Worm (Caenorhabditis elegans) whole organism, L3 larva: ENCODE measurements around the gene B0001.5.
A peak's percentile ranks its signal among the peaks of the same experiment; 100 is the strongest.

Experiments
- R02D3.7 ChIP-seq: fragments of 150-350 bp; optimal IDR thresholded peaks from 2 replicates; lab custom pipeline; 2014; ENCODE audit warnings: missing biosample characterization, missing genetic modification characterization
- ZK546.5 ChIP-seq: sonication (generic microtip); optimal IDR thresholded peaks from 2 replicates; lab custom pipeline; 2017; ENCODE audit warnings: missing biosample characterization, missing genetic modification characterization
- aly-2 ChIP-seq: fragments of 150-350 bp; optimal IDR thresholded peaks from 2 replicates; lab custom pipeline; 2014; ENCODE audit warnings: missing biosample characterization, missing genetic modification characterization
- ceh-28 ChIP-seq: fragments of 150-350 bp; optimal IDR thresholded peaks from 2 replicates; lab custom pipeline; 2014; ENCODE audit warnings: missing biosample characterization, missing genetic modification reagents, missing genetic modification characterization
- ceh-9 ChIP-seq: sonication (generic microtip); optimal IDR thresholded peaks from 2 replicates; lab custom pipeline; 2018; ENCODE audit warnings: missing biosample characterization, missing genetic modification characterization
- fkh-10 ChIP-seq: sonication (generic microtip); optimal IDR thresholded peaks from 2 replicates; lab custom pipeline; 2017; ENCODE audit warnings: missing biosample characterization, missing genetic modification reagents, missing genetic modification characterization
- lin-15B ChIP-seq: fragments of 150-350 bp; optimal IDR thresholded peaks from 2 replicates; lab custom pipeline; 2014; ENCODE audit warnings: missing biosample characterization, missing genetic modification characterization
- nhr-12 ChIP-seq: fragments of 150-350 bp; optimal IDR thresholded peaks from 2 replicates; lab custom pipeline; 2014; ENCODE audit warnings: missing biosample characterization, missing genetic modification characterization
- nhr-237 ChIP-seq: fragments of 150-350 bp; optimal IDR thresholded peaks from 2 replicates; lab custom pipeline; 2014; ENCODE audit warnings: missing biosample characterization, missing genetic modification characterization
- nhr-28 ChIP-seq: fragments of 150-350 bp; optimal IDR thresholded peaks from 2 replicates; lab custom pipeline; 2014; ENCODE audit warnings: missing biosample characterization, missing genetic modification characterization
- nhr-76 ChIP-seq: fragments of 150-350 bp; sonication (generic microtip); optimal IDR thresholded peaks from 5 replicates; lab custom pipeline; 2014; ENCODE audit warnings: missing biosample characterization, missing genetic modification characterization
- sea-2 ChIP-seq: fragments of 150-350 bp; sonication (generic microtip); optimal IDR thresholded peaks from 4 replicates; lab custom pipeline; 2014; ENCODE audit warnings: missing biosample characterization, missing genetic modification reagents, missing genetic modification characterization
- unc-62 ChIP-seq: fragments of 150-350 bp; sonication (generic microtip); optimal IDR thresholded peaks from 4 replicates; lab custom pipeline; 2014; ENCODE audit warnings: missing biosample characterization, missing genetic modification reagents, missing genetic modification characterization
- ztf-11 ChIP-seq: fragments of 150-350 bp; optimal IDR thresholded peaks from 2 replicates; lab custom pipeline; 2014; ENCODE audit warnings: missing biosample characterization, missing genetic modification characterization

DNA sequence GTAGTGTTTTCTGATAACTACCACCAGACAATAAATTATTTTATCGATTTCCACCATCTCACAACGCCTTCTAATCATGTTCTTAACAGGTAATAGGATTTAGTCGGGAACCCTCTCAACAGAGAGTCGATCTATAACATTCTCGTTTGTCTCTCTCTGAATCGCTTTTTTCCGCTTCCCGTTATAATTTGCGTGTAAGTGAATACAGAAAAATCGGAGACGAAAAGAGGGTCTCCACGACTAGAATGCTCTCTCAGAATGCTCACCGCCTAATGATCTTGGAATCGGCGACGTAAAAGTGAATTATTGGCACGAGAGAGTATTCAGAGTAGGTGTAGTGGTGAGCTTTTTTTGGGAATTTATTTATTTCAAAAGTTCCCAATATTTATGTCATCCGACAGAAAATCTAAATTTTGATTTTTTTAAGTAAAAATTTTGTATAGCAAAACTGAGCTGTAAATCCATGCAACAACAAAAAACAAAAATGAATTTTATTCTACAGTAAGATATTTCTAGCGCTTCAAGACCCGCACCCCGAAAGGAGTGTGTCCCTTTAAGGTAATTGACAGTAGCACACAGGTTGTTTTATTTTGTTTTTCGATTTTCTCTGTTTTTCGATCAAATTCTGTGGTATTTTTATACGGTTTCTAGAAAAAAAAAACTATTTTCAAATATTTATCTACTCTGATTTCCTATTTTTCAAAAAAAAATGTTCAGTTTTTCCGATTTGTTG, 16.2 kb downstream of the B0001.5 start:
- no peak for TF ChIP-seq nhr-28 (tag; lab: Kevin White, UChicago)
- TF ChIP-seq ztf-11 (tag; lab: Kevin White, UChicago): no peak
- TF ChIP-seq ZK546.5 (tag; lab: Kevin White, UChicago): no peak
- TF ChIP-seq R02D3.7 (tag; lab: Kevin White, UChicago): no peak
- TF ChIP-seq sea-2 (GFP tag; lab: Kevin White, UChicago): no peak
- TF ChIP-seq nhr-237 (tag; lab: Kevin White, UChicago): no peak
- TF ChIP-seq ceh-28 (tag; lab: Kevin White, UChicago): no peak
- TF ChIP-seq lin-15B (tag; lab: Kevin White, UChicago): no peak
- TF ChIP-seq unc-62 (GFP tag; lab: Kevin White, UChicago): no peak
- peak; percentile 20 for TF ChIP-seq fkh-10 (GFP tag; lab: Kevin White, UChicago)
- no peak for TF ChIP-seq nhr-12 (tag; lab: Kevin White, UChicago)
- no peak for TF ChIP-seq ceh-9 (tag; lab: Kevin White, UChicago)
- TF ChIP-seq aly-2 (tag; lab: Kevin White, UChicago): no peak
- no peak for TF ChIP-seq nhr-76 (tag; lab: Kevin White, UChicago)
